Fruit fly (Drosophila melanogaster): ENCODE data around the gene CG3847.

The CG3847 gene

DNA sequence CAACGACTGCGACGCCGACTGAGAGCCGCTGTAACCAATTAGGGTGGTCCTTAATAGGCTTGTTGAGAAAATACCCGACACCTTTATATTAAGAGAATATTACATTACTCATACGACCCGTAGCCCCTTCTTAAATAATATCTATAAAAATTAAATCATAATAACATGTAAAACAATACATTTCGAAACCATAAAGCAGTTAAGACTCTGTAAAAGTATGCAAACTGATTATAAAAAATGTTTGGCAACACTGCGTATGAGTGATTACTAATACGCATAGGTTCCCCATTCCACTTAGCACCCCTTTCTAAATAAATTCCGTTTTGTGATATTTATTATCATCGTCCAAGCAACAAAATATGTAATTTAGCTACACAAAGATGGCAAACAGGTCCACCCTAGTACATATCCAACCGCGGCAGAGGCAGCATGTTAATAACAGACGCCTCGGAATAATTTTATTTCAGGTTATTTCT is 6.3 kb upstream of the CG3847 start (continued):
- TF ChIP-seq Neu2 (GFP tag; optimal IDR thresholded peaks at IDR 0.05; ENCODE audit: borderline replicate concordance) (no peak), CG31388 (GFP tag; optimal IDR thresholded peaks at IDR 0.05) (no peak), CG7928 (GFP tag; optimal IDR thresholded peaks at IDR 0.05) (peak; percentile 53), Sin3A (optimal IDR thresholded peaks at IDR 0.05) (no peak), CG6854 (GFP tag; optimal IDR thresholded peaks at IDR 0.05) (peak; percentile 74), CG1529 (GFP tag; optimal IDR thresholded peaks at IDR 0.05) (peak; percentile 74), CG12071 (GFP tag; optimal IDR thresholded peaks at IDR 0.05) (peak; percentile 42), CG6272 (GFP tag; IDR thresholded peaks at IDR 0.05) (no peak), org-1 (GFP tag; optimal IDR thresholded peaks at IDR 0.05) (peak; percentile 82), gfzf (GFP tag; optimal IDR thresholded peaks at IDR 0.05) (no peak), CG17328 (GFP tag; IDR thresholded peaks at IDR 0.05) (no peak), CG9215 (GFP tag; IDR thresholded peaks at IDR 0.05) (peak; percentile 61), Oli (tag; optimal IDR thresholded peaks at IDR 0.05) (peak; percentile 86), CG18476 (GFP tag; optimal IDR thresholded peaks at IDR 0.05) (peak; percentile 43), odd (GFP tag; optimal IDR thresholded peaks at IDR 0.05) (peak; percentile 87), corto (GFP tag; optimal IDR thresholded peaks at IDR 0.05) (peak; percentile 15), CG3726 (GFP tag; IDR thresholded peaks at IDR 0.05) (no peak), CG10462 (GFP tag; optimal IDR thresholded peaks at IDR 0.05) (no peak), CG11723 (GFP tag; optimal IDR thresholded peaks at IDR 0.05) (peak; percentile 79), Awh (GFP tag; IDR thresholded peaks at IDR 0.05) (no peak), Hmr (GFP tag; optimal IDR thresholded peaks at IDR 0.05) (peak; percentile 87), lbe (GFP tag; optimal IDR thresholded peaks at IDR 0.05) (peak; percentile 68), usp (GFP tag; optimal IDR thresholded peaks at IDR 0.05) (no peak), CG12391 (tag; optimal IDR thresholded peaks at IDR 0.05) (peak; percentile 72), CG12942 (GFP tag; optimal IDR thresholded peaks at IDR 0.05) (peak; percentile 11), HmgD (GFP tag; optimal IDR thresholded peaks at IDR 0.05) (no peak), CG12659 (GFP tag; optimal IDR thresholded peaks at IDR 0.05) (peak; percentile 87), ATbp (GFP tag; optimal IDR thresholded peaks at IDR 0.05) (peak; percentile 62), CG34422 (GFP tag; IDR thresholded peaks at IDR 0.05) (no peak), Dbx (GFP tag; IDR thresholded peaks at IDR 0.05) (no peak), CrebB (tag; optimal IDR thresholded peaks at IDR 0.05) (peak; percentile 39), CG32532 (GFP tag; IDR thresholded peaks at IDR 0.05) (peak; percentile 75; the same call in 1 of the 2 replicates), CG18599 (GFP tag; optimal IDR thresholded peaks at IDR 0.05) (peak; percentile 84), Med (GFP tag) (peak; percentile 81), dm (GFP tag; optimal IDR thresholded peaks at IDR 0.05) (no peak), Ada2b (GFP tag; IDR thresholded peaks at IDR 0.05) (0 out of 2 replicates have a peak, but pooled peaks have one; percentile 7), D19B (GFP tag; optimal IDR thresholded peaks at IDR 0.05) (peak; percentile 71), CG11695 (GFP tag; IDR thresholded peaks at IDR 0.05) (peak; percentile 80; the same call in 2 of the 3 replicates), ranshi (GFP tag; IDR thresholded peaks at IDR 0.05) (no peak), Aef1 (GFP tag; IDR thresholded peaks at IDR 0.05) (peak; percentile 40; the same call in 1 of the 3 replicates), tio (GFP tag; optimal IDR thresholded peaks at IDR 0.05) (peak; percentile 73), CG8359 (GFP tag; optimal IDR thresholded peaks at IDR 0.05; ENCODE audit: borderline replicate concordance) (peak; percentile 47), CG15601 (tag; optimal IDR thresholded peaks at IDR 0.05) (peak; percentile 75), fd64A (GFP tag; optimal IDR thresholded peaks at IDR 0.05) (peak; percentile 28), bsh (GFP tag; optimal IDR thresholded peaks at IDR 0.05) (peak; percentile 62 to 86), GATAe (GFP tag; conservative IDR thresholded peaks at IDR 0.05) (no peak), CkIIα-i1 (GFP tag; IDR thresholded peaks at IDR 0.05) (no peak), Kr (GFP tag; optimal IDR thresholded peaks at IDR 0.05) (no peak), dmrt99B (tag; optimal IDR thresholded peaks at IDR 0.05) (peak; percentile 88), gsb (GFP tag; IDR thresholded peaks at IDR 0.05) (0 out of 2 replicates have a peak, but pooled peaks have one; percentile 18), shn (GFP tag; optimal IDR thresholded peaks at IDR 0.05) (no peak)
